Fruit fly (Drosophila melanogaster) whole organism, prepupa: ENCODE results near the gene CG4455.

Experiments
- Blimp-1 ChIP-seq: fragments of 200-800 bp; sonication (Bioruptor generic); optimal IDR thresholded peaks from 3 replicates; lab custom pipeline; 2017; ENCODE audit warnings: missing biosample characterization, missing genetic modification characterization, mild to moderate bottlenecking, moderate library complexity, missing genetic modification reagents
- CG10631 ChIP-seq: fragments of 200-800 bp; sonication (Bioruptor generic); optimal IDR thresholded peaks from 2 replicates; lab custom pipeline; 2016; ENCODE audit warnings: missing biosample characterization, missing genetic modification characterization
- CG11294 ChIP-seq: fragments of 200-800 bp; sonication (Bioruptor generic); IDR thresholded peaks from 2 replicates; pipeline ENCODE4 v1.3.6; 2022; ENCODE audit warnings: missing biosample characterization, missing genetic modification characterization
- CG1621 ChIP-seq: fragments of 200-800 bp; sonication (Bioruptor generic); optimal IDR thresholded peaks from 3 replicates; lab custom pipeline; 2018; ENCODE audit warnings: missing biosample characterization, mild to moderate bottlenecking, missing genetic modification characterization
- CG16779 ChIP-seq: fragments of 200-800 bp; sonication (Bioruptor generic); optimal IDR thresholded peaks from 3 replicates; lab custom pipeline; 2017; ENCODE audit warnings: missing biosample characterization, mild to moderate bottlenecking, missing genetic modification characterization
- CG3032 ChIP-seq: fragments of 200-800 bp; optimal IDR thresholded peaks from 2 replicates; lab custom pipeline; 2019; ENCODE audit warnings: missing biosample characterization, mild to moderate bottlenecking, missing genetic modification characterization, moderate library complexity
- CG32006 ChIP-seq: fragments of 200-800 bp; sonication (Bioruptor generic); optimal IDR thresholded peaks from 3 replicates; lab custom pipeline; 2017; ENCODE audit warnings: missing biosample characterization, mild to moderate bottlenecking, missing genetic modification characterization
- CG3919 ChIP-seq: fragments of 200-800 bp; sonication (Bioruptor generic); optimal IDR thresholded peaks from 3 replicates; lab custom pipeline; 2016; ENCODE audit warnings: missing biosample characterization, missing genetic modification characterization
- CG4318 ChIP-seq: fragments of 200-800 bp; sonication (Bioruptor generic); optimal IDR thresholded peaks from 3 replicates; lab custom pipeline; 2017; ENCODE audit warnings: missing biosample characterization, mild to moderate bottlenecking, missing genetic modification characterization
- CG6163 ChIP-seq: fragments of 200-800 bp; sonication (Bioruptor generic); IDR thresholded peaks from 3 replicates; pipeline ENCODE4 v1.3.6; 2022; ENCODE audit warnings: missing biosample characterization, missing genetic modification characterization
- CG6808 ChIP-seq: fragments of 200-800 bp; sonication (Bioruptor generic); optimal IDR thresholded peaks from 3 replicates; lab custom pipeline; 2017; ENCODE audit warnings: missing biosample characterization, missing genetic modification characterization, mild to moderate bottlenecking, moderate library complexity, missing genetic modification reagents
- CG7368 ChIP-seq: fragments of 200-800 bp; sonication (Bioruptor generic); optimal IDR thresholded peaks from 3 replicates; lab custom pipeline; 2016; ENCODE audit warnings: missing biosample characterization, missing genetic modification characterization
- CG8119 ChIP-seq: fragments of 200-800 bp; sonication (Bioruptor generic); IDR thresholded peaks from 3 replicates; pipeline ENCODE4 v1.3.6; 2022; ENCODE audit warnings: missing biosample characterization, missing genetic modification characterization
- CG8319 ChIP-seq: fragments of 200-800 bp; sonication (Bioruptor generic); optimal IDR thresholded peaks from 3 replicates; lab custom pipeline; 2016; ENCODE audit warnings: missing biosample characterization, missing genetic modification characterization
- CG8632 ChIP-seq: fragments of 200-800 bp; sonication (Bioruptor generic); optimal IDR thresholded peaks from 3 replicates; lab custom pipeline; 2016; ENCODE audit warnings: missing biosample characterization, missing genetic modification characterization
- CG9139 ChIP-seq: fragments of 200-800 bp; sonication (Bioruptor generic); optimal IDR thresholded peaks from 3 replicates; lab custom pipeline; 2017; ENCODE audit warnings: missing biosample characterization, mild to moderate bottlenecking, missing genetic modification characterization
- Eip75B ChIP-seq: fragments of 200-800 bp; sonication (Bioruptor generic); optimal IDR thresholded peaks from 3 replicates; lab custom pipeline; 2016; ENCODE audit warnings: missing biosample characterization, missing genetic modification characterization
- Eip78C ChIP-seq: fragments of 200-800 bp; sonication (Bioruptor generic); peaks from one replicate; lab custom pipeline; 2016; ENCODE audit warnings: missing biosample characterization, missing genetic modification characterization
- Eip93F ChIP-seq: fragments of 200-800 bp; sonication (Bioruptor generic); optimal IDR thresholded peaks from 2 replicates; lab custom pipeline; 2016; ENCODE audit warnings: missing biosample characterization, mild to moderate bottlenecking, missing genetic modification characterization
- Ets96B ChIP-seq: fragments of 200-800 bp; optimal IDR thresholded peaks from 2 replicates; lab custom pipeline; 2019; ENCODE audit warnings: missing biosample characterization, mild to moderate bottlenecking, missing genetic modification characterization, moderate library complexity
- Gug ChIP-seq: fragments of 200-800 bp; sonication (Bioruptor generic); IDR thresholded peaks from 2 replicates; pipeline ENCODE4 v1.3.6; 2022; ENCODE audit warnings: missing biosample characterization, missing genetic modification characterization
- Hr38 ChIP-seq: sonication (Bioruptor generic); optimal IDR thresholded peaks from 2 replicates; lab custom pipeline; 2016; ENCODE audit warnings: missing biosample characterization, missing genetic modification characterization
- Lpt ChIP-seq: fragments of 200-800 bp; sonication (Bioruptor generic); optimal IDR thresholded peaks from 3 replicates; lab custom pipeline; 2016; ENCODE audit warnings: missing biosample characterization, missing genetic modification characterization
- Met ChIP-seq: fragments of 200-800 bp; sonication (Bioruptor generic); optimal IDR thresholded peaks from 3 replicates; lab custom pipeline; 2016; ENCODE audit warnings: missing biosample characterization, missing genetic modification characterization
- Sox102F ChIP-seq: fragments of 200-800 bp; sonication (Bioruptor generic); optimal IDR thresholded peaks from 2 replicates; lab custom pipeline; 2016; ENCODE audit warnings: missing biosample characterization, mild to moderate bottlenecking, missing genetic modification characterization
- Sox14 ChIP-seq: fragments of 200-800 bp; sonication (Bioruptor generic); optimal IDR thresholded peaks from 3 replicates; lab custom pipeline; 2016; ENCODE audit warnings: missing biosample characterization, missing genetic modification characterization
- Sox15 ChIP-seq: fragments of 200-800 bp; sonication (Bioruptor generic); optimal IDR thresholded peaks from 3 replicates; lab custom pipeline; 2016; ENCODE audit warnings: missing biosample characterization, missing genetic modification characterization
- achi ChIP-seq: fragments of 200-800 bp; sonication (Bioruptor generic); optimal IDR thresholded peaks from 3 replicates; lab custom pipeline; 2016; ENCODE audit warnings: missing biosample characterization, missing genetic modification characterization
- cyc ChIP-seq: fragments of 200-800 bp; sonication (Bioruptor generic); optimal IDR thresholded peaks from 3 replicates; lab custom pipeline; 2016; ENCODE audit warnings: missing biosample characterization, missing genetic modification characterization
- dsx ChIP-seq: fragments of 200-800 bp; optimal IDR thresholded peaks from 3 replicates; lab custom pipeline; 2019; ENCODE audit warnings: missing biosample characterization, mild to moderate bottlenecking, missing genetic modification characterization, moderate library complexity; ENCODE audit not compliant: poor library complexity, severe bottlenecking
- eg ChIP-seq: fragments of 200-800 bp; sonication (Bioruptor generic); IDR thresholded peaks from 3 replicates; pipeline ENCODE4 v1.3.6; 2022; ENCODE audit warnings: missing biosample characterization, missing genetic modification characterization
- fd59A ChIP-seq: fragments of 200-800 bp; sonication (Bioruptor generic); optimal IDR thresholded peaks from 2 replicates; lab custom pipeline; 2017; ENCODE audit warnings: missing biosample characterization, mild to moderate bottlenecking, missing genetic modification characterization, missing genetic modification reagents
- fd85E ChIP-seq: fragments of 200-800 bp; sonication (Bioruptor generic); optimal IDR thresholded peaks from 3 replicates; lab custom pipeline; 2016; ENCODE audit warnings: missing biosample characterization, missing genetic modification characterization
- fkh ChIP-seq: fragments of 200-800 bp; sonication (Bioruptor generic); optimal IDR thresholded peaks from 3 replicates; lab custom pipeline; 2017; ENCODE audit warnings: missing biosample characterization, mild to moderate bottlenecking, missing genetic modification characterization, moderate library complexity
- lz ChIP-seq: fragments of 200-800 bp; sonication (Bioruptor generic); optimal IDR thresholded peaks from 3 replicates; lab custom pipeline; 2016; ENCODE audit warnings: missing biosample characterization, missing genetic modification characterization
- net ChIP-seq: fragments of 200-800 bp; sonication (Bioruptor generic); optimal IDR thresholded peaks from 3 replicates; lab custom pipeline; 2016; ENCODE audit warnings: missing biosample characterization, missing genetic modification characterization
- pdm3 ChIP-seq: fragments of 200-800 bp; sonication (Bioruptor generic); optimal IDR thresholded peaks from 3 replicates; lab custom pipeline; 2016; ENCODE audit warnings: missing biosample characterization, missing genetic modification characterization
- salr ChIP-seq, 2 experiments: fragments of 200-800 bp; sonication (Bioruptor generic); optimal IDR thresholded peaks; 3 replicates each; lab custom pipeline; 2016 to 2018; ENCODE audit warnings: missing biosample characterization in 2 of 2, missing genetic modification characterization in 2 of 2, mild to moderate bottlenecking in 1 of 2
- spab ChIP-seq: fragments of 200-800 bp; sonication (Bioruptor generic); optimal IDR thresholded peaks from 2 replicates; lab custom pipeline; 2017; ENCODE audit warnings: missing biosample characterization, mild to moderate bottlenecking, missing genetic modification characterization, missing genetic modification reagents
- ss ChIP-seq, 2 experiments: fragments of 200-800 bp; sonication (Bioruptor generic); optimal IDR thresholded peaks; 2 replicates in 1 of 2; 3 replicates in 1 of 2; lab custom pipeline; 2017 to 2018; ENCODE audit warnings: mild to moderate bottlenecking in 2 of 2, missing biosample characterization in 2 of 2, missing genetic modification characterization in 2 of 2, moderate library complexity in 1 of 2
- svp ChIP-seq: fragments of 200-800 bp; sonication (Bioruptor generic); peaks from one replicate; lab custom pipeline; 2016; ENCODE audit warnings: missing biosample characterization, missing genetic modification characterization
- vri ChIP-seq: fragments of 200-800 bp; sonication (Bioruptor generic); optimal IDR thresholded peaks from 3 replicates; lab custom pipeline; 2016; ENCODE audit warnings: missing biosample characterization, mild to moderate bottlenecking, missing genetic modification characterization

CG4455 gene

DNA sequence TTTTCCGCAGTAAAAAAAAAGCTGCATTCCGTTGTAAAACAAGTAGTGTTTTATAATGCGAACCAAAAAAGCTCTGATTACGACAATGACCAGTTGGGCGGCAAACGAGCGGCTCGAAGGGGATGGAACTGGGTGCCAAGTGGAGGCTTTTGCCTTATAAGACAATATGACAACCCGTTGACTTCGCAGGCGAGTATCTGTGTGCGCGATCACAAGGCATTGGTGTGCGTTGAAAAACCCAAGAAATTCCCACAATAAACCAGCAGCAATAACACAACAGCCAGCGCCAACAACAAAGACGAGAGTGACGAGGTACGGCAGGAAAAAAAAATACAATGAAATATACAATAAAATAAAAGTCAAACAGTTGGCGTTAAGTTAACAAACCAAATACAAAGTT is 37.7 kb upstream of the CG4455 start:
- TF ChIP-seq pdm3 (no peak), CG9139 (GFP tag; lab: Kevin White, UChicago) (no peak), CG6808 (GFP tag; lab: Kevin White, UChicago) (peak; percentile 65), svp (GFP tag; lab: Kevin White, UChicago) (no peak), CG6163 (peak; percentile 62), Met (GFP tag; lab: Kevin White, UChicago) (no peak), fkh (peak; percentile 62), dsx (peak; percentile 53), CG1621 (tag; lab: Kevin White, UChicago) (no peak), vri (peak; percentile 94), CG3032 (peak; percentile 10), CG10631 (GFP tag; lab: Kevin White, UChicago) (no peak), Eip78C (peak; percentile 60), Blimp-1 (no peak), CG8119 (GFP tag; lab: Robert Waterston, UW) (peak; percentile 28; the same call in 2 of the 3 replicates), Ets96B (tag; lab: Kevin White, UChicago) (peak; percentile 31), CG11294 (GFP tag; lab: Robert Waterston, UW) (no peak), Sox14 (GFP tag; lab: Kevin White, UChicago) (peak; percentile 77), ss (GFP tag; optimal IDR thresholded peaks at IDR 0.05; lab: Kevin White, UChicago) (peak in 1 of 2 experiments; percentile 78), Gug (GFP tag; lab: Robert Waterston, UW) (no peak), Eip93F (GFP tag; lab: Kevin White, UChicago) (peak; percentile 38), Lpt (no peak)

DNA sequence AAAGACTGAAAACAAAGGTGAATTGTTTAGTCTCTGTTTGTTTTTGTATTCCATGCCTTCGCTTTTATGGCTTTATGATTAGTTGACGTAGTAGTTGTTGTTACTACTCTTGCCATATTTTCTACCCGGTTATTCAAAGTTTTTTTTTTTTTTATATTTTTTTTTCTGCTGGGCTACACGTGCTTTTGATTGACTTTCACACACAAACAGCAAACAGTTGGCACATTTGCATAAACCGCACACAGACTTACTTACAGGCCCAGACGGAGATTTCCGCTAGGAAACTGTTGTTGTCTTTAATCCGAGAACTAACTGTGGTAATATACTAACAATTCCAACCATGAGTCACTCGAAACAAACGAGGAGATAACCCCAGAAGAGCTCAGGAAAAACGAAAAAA is 36.9 kb upstream of the CG4455 start:
- TF ChIP-seq fkh: peak; percentile 14
- TF ChIP-seq ss (GFP tag; optimal IDR thresholded peaks at IDR 0.05; lab: Kevin White, UChicago): no peak
- TF ChIP-seq, all 60 proteins: peak for 1

DNA sequence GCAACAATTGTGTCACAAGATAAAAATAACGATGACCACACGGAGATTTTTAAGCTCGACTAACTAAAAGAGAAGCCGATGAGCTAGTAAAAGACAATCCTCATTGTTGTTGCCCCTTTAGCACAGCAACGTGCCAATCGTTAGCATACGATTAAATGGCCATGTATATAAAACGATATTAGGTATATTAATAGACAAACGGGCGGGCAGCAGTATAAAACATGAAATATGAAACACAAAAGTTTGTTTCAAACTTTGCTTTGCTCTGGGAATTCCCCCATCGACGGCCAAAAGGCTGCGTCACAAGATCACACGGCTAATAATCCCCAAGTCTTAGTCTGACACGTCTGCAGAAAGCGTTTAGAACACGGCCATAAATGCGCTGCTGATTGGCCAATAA is 36.3 kb upstream of the CG4455 start:
- TF ChIP-seq Eip93F (GFP tag; lab: Kevin White, UChicago) (no peak), CG8319 (GFP tag; lab: Kevin White, UChicago) (no peak), fd59A (no peak), CG7368 (no peak), CG3032 (no peak), Eip75B (GFP tag; lab: Kevin White, UChicago) (no peak), fd85E (GFP tag; lab: Kevin White, UChicago) (no peak), Blimp-1 (no peak), Sox102F (GFP tag; lab: Kevin White, UChicago) (no peak), lz (GFP tag; lab: Kevin White, UChicago) (no peak), salr (GFP tag; optimal IDR thresholded peaks at IDR 0.05; lab: Kevin White, UChicago) (no peak), CG16779 (tag; lab: Kevin White, UChicago) (no peak), CG10631 (GFP tag; lab: Kevin White, UChicago) (no peak), fkh (no peak), spab (no peak)

DNA sequence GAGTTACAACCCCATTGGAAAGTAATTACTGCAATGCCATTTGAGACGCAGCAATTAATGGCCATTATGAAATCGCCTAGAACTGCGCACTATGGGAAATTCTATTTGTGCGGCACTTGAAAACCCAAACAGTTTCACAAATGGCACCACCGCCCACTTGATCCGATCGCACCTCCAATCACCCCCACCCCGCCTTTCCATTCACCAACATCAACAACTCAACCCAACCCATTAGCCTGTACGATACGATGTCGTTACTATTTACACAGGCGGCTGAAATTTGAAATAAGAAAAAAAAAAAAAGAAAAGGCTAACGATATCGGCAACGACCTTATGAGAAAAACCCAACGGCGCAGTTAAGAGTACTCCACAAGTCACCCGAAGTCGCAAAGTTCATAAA is 35.6 kb upstream of the CG4455 start:
- TF ChIP-seq fkh (peak; percentile 50), Hr38 (GFP tag; lab: Kevin White, UChicago) (no peak)

DNA sequence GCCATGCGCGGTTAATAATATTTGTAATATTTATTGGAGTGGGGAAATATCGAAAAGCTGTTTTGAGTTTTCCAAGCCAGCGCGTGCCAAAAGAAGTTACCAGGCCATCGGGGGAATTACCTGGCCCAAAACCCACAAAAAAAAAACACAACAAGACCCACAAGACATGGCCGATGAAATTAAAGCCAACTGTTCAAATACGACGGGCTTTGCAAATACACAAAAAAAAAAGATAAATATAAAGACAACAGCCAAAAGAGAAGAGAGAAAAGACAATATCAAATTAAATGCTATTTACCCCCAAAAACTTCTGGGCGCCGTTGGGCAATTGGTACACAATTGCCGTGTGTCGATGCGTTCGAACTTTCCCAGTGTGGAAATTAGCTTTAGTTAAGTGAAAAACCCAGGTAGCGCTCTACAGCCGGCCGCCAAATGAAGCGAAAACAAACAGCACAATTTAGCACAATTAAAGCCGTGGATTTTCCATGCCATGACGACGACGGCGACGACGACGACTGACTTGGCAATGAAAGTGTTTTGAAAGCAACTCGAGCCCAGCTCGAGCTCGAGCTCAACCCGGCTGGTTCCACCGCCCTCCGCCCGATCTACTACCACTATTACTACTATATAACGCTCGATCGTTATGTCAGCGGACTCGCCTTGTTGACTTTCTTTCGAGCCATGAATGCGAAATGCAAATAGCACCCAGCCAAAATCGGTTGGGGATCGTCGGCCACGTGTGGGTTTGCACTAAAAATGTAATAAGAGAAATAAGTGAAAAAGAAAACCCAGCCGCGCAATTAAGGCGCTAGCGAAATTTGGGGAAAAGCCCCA is 34.7 kb upstream of the CG4455 start:
- no peak for TF ChIP-seq pdm3
- TF ChIP-seq Sox102F (GFP tag; lab: Kevin White, UChicago): no peak
- no peak for TF ChIP-seq CG8632 (GFP tag; lab: Kevin White, UChicago)
- TF ChIP-seq fd59A: no peak
- TF ChIP-seq fd85E (GFP tag; lab: Kevin White, UChicago): no peak
- TF ChIP-seq CG32006: no peak
- 0 out of 3 replicates have a peak, but pooled peaks have one; percentile 15 for TF ChIP-seq eg (GFP tag; lab: Robert Waterston, UW)
- TF ChIP-seq Blimp-1: no peak
- TF ChIP-seq CG1621 (tag; lab: Kevin White, UChicago): no peak
- no peak for TF ChIP-seq achi
- TF ChIP-seq net (GFP tag; lab: Kevin White, UChicago): no peak
- peak; percentile 54 for TF ChIP-seq Eip78C
- no peak for TF ChIP-seq Hr38 (GFP tag; lab: Kevin White, UChicago)
- no peak for TF ChIP-seq Met (GFP tag; lab: Kevin White, UChicago)
- TF ChIP-seq CG4318: no peak
- no peak for TF ChIP-seq Sox15
- TF ChIP-seq CG3032: no peak
- TF ChIP-seq Eip75B (GFP tag; lab: Kevin White, UChicago): no peak
- peak; percentile 48 for TF ChIP-seq fkh
- TF ChIP-seq cyc (GFP tag; lab: Kevin White, UChicago): no peak
- TF ChIP-seq CG3919: no peak
